Worm (Caenorhabditis elegans) whole organism, L3 larva: ENCODE results near the gene C18A11.1.

Experiments used
- R02D3.7 ChIP-seq: fragments of 150-350 bp; optimal IDR thresholded peaks from 2 replicates; lab custom pipeline; 2014; ENCODE audit warnings: missing biosample characterization, missing genetic modification characterization
- aly-2 ChIP-seq: fragments of 150-350 bp; optimal IDR thresholded peaks from 2 replicates; lab custom pipeline; 2014; ENCODE audit warnings: missing biosample characterization, missing genetic modification characterization
- ama-1 ChIP-seq: fragments of 150-350 bp; optimal IDR thresholded peaks from 2 replicates; lab custom pipeline; 2018
- ceh-16 ChIP-seq: sonication (generic microtip); optimal IDR thresholded peaks from 2 replicates; lab custom pipeline; 2017; ENCODE audit warnings: missing biosample characterization, missing genetic modification characterization
- ceh-28 ChIP-seq: fragments of 150-350 bp; optimal IDR thresholded peaks from 2 replicates; lab custom pipeline; 2014; ENCODE audit warnings: missing biosample characterization, missing genetic modification reagents, missing genetic modification characterization
- ceh-82 ChIP-seq: fragments of 150-350 bp; optimal IDR thresholded peaks from 2 replicates; lab custom pipeline; 2014; ENCODE audit warnings: missing biosample characterization, missing genetic modification characterization
- egl-27 ChIP-seq: sonication (generic microtip); optimal IDR thresholded peaks from 4 replicates; lab custom pipeline; 2017; ENCODE audit warnings: missing biosample characterization, missing genetic modification reagents, missing genetic modification characterization
- elt-2 ChIP-seq: sonication (generic microtip); optimal IDR thresholded peaks from 2 replicates; lab custom pipeline; 2016; ENCODE audit warnings: missing genetic modification reagents, mild to moderate bottlenecking, missing genetic modification characterization, missing compliant biosample characterization
- elt-3 ChIP-seq, 3 experiments: fragments of 150-350 bp in 1 of 3; sonication (generic microtip) in 2 of 3; optimal IDR thresholded peaks; 2 replicates in 2 of 3; 4 replicates in 1 of 3; lab custom pipeline; 2014 to 2017; ENCODE audit warnings: missing biosample characterization in 3 of 3, missing genetic modification characterization in 3 of 3
- eor-1 ChIP-seq, 2 experiments: fragments of 150-350 bp; optimal IDR thresholded peaks; 2 replicates each; lab custom pipeline; 2014 to 2018; ENCODE audit warnings: missing biosample characterization in 2 of 2, missing genetic modification characterization in 2 of 2
- fkh-10 ChIP-seq: sonication (generic microtip); optimal IDR thresholded peaks from 2 replicates; lab custom pipeline; 2017; ENCODE audit warnings: missing biosample characterization, missing genetic modification reagents, missing genetic modification characterization
- fkh-2 ChIP-seq: fragments of 150-350 bp; optimal IDR thresholded peaks from 2 replicates; lab custom pipeline; 2014; ENCODE audit warnings: missing biosample characterization, missing genetic modification reagents, missing genetic modification characterization
- fos-1 ChIP-seq: fragments of 150-350 bp; optimal IDR thresholded peaks from 2 replicates; lab custom pipeline; 2014; ENCODE audit warnings: missing biosample characterization, missing genetic modification characterization
- jun-1 ChIP-seq: fragments of 150-350 bp; optimal IDR thresholded peaks from 2 replicates; lab custom pipeline; 2014; ENCODE audit warnings: missing biosample characterization, missing genetic modification reagents, missing genetic modification characterization
- lin-39 ChIP-seq: fragments of 150-350 bp; optimal IDR thresholded peaks from 2 replicates; lab custom pipeline; 2018; ENCODE audit warnings: missing biosample characterization, missing genetic modification reagents, missing genetic modification characterization
- lsy-12 ChIP-seq: sonication (generic microtip); optimal IDR thresholded peaks from 2 replicates; lab custom pipeline; 2016; ENCODE audit warnings: mild to moderate bottlenecking, missing genetic modification characterization, missing compliant biosample characterization
- mdl-1 ChIP-seq: fragments of 150-350 bp; optimal IDR thresholded peaks from 2 replicates; lab custom pipeline; 2014; ENCODE audit warnings: missing biosample characterization, missing genetic modification characterization
- mml-1 ChIP-seq: fragments of 150-350 bp; sonication (generic microtip); optimal IDR thresholded peaks from 3 replicates; lab custom pipeline; 2014; ENCODE audit warnings: missing biosample characterization, missing genetic modification characterization
- nfya-1 ChIP-seq: sonication (generic microtip); optimal IDR thresholded peaks from 2 replicates; lab custom pipeline; 2017; ENCODE audit warnings: missing genetic modification characterization, mild to moderate bottlenecking, missing compliant biosample characterization, antibody characterized with exemption, moderate library complexity; ENCODE audit not compliant: insufficient read depth
- nhr-11 ChIP-seq: fragments of 150-350 bp; optimal IDR thresholded peaks from 2 replicates; lab custom pipeline; 2014; ENCODE audit warnings: missing biosample characterization, missing genetic modification characterization
- nhr-23 ChIP-seq: fragments of 150-350 bp; optimal IDR thresholded peaks from 2 replicates; lab custom pipeline; 2014; ENCODE audit warnings: missing biosample characterization, missing genetic modification reagents, missing genetic modification characterization
- nhr-237 ChIP-seq: fragments of 150-350 bp; optimal IDR thresholded peaks from 2 replicates; lab custom pipeline; 2014; ENCODE audit warnings: missing biosample characterization, missing genetic modification characterization
- nhr-25 ChIP-seq: sonication (generic microtip); optimal IDR thresholded peaks from 2 replicates; lab custom pipeline; 2017; ENCODE audit warnings: missing biosample characterization, missing genetic modification characterization
- nhr-28 ChIP-seq: fragments of 150-350 bp; optimal IDR thresholded peaks from 2 replicates; lab custom pipeline; 2014; ENCODE audit warnings: missing biosample characterization, missing genetic modification characterization
- nhr-43 ChIP-seq: sonication (generic microtip); optimal IDR thresholded peaks from 2 replicates; lab custom pipeline; 2016; ENCODE audit warnings: mild to moderate bottlenecking, missing genetic modification characterization, missing compliant biosample characterization; ENCODE audit not compliant: poor library complexity, severe bottlenecking
- nhr-76 ChIP-seq: fragments of 150-350 bp; sonication (generic microtip); optimal IDR thresholded peaks from 5 replicates; lab custom pipeline; 2014; ENCODE audit warnings: missing biosample characterization, missing genetic modification characterization
- skn-1 ChIP-seq: fragments of 150-350 bp; optimal IDR thresholded peaks from 2 replicates; lab custom pipeline; 2014; ENCODE audit warnings: missing biosample characterization, missing genetic modification characterization
- snpc-4 ChIP-seq: fragments of 150-350 bp; optimal IDR thresholded peaks from 2 replicates; lab custom pipeline; 2014; ENCODE audit warnings: missing biosample characterization, missing genetic modification characterization
- tbx-2 ChIP-seq: sonication (generic microtip); optimal IDR thresholded peaks from 2 replicates; lab custom pipeline; 2016; ENCODE audit warnings: mild to moderate bottlenecking, missing genetic modification characterization, missing compliant biosample characterization
- unc-39 ChIP-seq: sonication (generic microtip); optimal IDR thresholded peaks from 4 replicates; lab custom pipeline; 2017; ENCODE audit warnings: missing biosample characterization, missing genetic modification characterization
- unc-62 ChIP-seq: fragments of 150-350 bp; sonication (generic microtip); optimal IDR thresholded peaks from 4 replicates; lab custom pipeline; 2014; ENCODE audit warnings: missing biosample characterization, missing genetic modification reagents, missing genetic modification characterization
- zag-1 ChIP-seq: fragments of 150-350 bp; optimal IDR thresholded peaks from 2 replicates; lab custom pipeline; 2014; ENCODE audit warnings: missing biosample characterization, missing genetic modification characterization

Gene C18A11.1

DNA sequence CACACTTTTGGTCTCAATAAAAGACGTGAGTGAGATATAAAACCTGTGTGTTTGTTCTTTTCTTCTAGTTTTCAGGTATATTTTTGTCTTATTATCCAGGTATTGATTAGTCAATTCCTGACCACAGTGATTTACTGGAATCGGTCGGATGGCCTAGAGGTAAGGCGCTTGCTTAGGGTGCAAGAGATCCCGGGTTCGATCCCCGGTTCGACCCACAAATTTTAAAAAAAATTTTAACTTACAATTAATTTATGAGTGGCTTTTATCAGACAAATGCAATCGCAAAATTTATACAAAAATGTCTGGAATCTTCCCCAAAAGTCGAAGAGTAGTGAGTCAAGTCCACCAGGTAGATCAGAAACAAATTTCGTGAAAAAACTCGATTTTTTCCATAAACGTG lies 31.8 kb upstream of the C18A11.1 start:
- TF ChIP-seq elt-2 (no peak), elt-3 (tag; optimal IDR thresholded peaks at IDR 0.05; lab: Kevin White, UChicago) (no peak), zag-1 (tag; lab: Kevin White, UChicago) (no peak), unc-39 (tag; lab: Kevin White, UChicago) (no peak), nhr-237 (tag; lab: Kevin White, UChicago) (no peak), unc-62 (GFP tag; lab: Kevin White, UChicago) (no peak), nhr-25 (tag; lab: Kevin White, UChicago) (no peak), lsy-12 (tag; lab: Kevin White, UChicago) (no peak), ceh-16 (no peak), ceh-82 (tag; lab: Kevin White, UChicago) (no peak)

DNA sequence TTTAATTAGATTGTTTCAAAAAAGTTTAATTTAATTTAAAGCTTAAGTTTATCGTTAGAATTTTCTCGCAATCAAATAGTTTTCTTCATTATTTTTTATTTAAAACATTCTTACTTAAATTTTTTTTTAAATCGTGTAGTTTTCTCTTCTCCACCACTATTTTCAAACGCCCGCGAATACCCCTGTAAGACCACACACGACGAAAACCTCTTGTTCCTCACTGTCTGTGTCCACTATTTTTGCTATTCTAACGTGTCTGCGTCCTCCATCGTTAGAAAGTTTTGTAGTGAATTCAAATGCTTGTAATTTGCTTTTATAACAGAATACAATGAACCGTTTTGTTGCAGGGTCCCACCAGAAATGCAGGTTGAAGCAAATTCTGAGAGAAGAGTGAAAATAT lies 28.2 kb upstream of the C18A11.1 start, which contains the start of gene xol-1:
Gene xol-1 (plus strand): TSS at position 347 of the 400 bp plus-strand sequence.
- no peak for TF ChIP-seq tbx-2
- no peak for TF ChIP-seq mml-1
- no peak for TF ChIP-seq jun-1
- no peak for TF ChIP-seq eor-1 (tag; optimal IDR thresholded peaks at IDR 0.05; lab: Kevin White, UChicago)
- no peak for TF ChIP-seq nhr-43 (tag; lab: Kevin White, UChicago)

DNA sequence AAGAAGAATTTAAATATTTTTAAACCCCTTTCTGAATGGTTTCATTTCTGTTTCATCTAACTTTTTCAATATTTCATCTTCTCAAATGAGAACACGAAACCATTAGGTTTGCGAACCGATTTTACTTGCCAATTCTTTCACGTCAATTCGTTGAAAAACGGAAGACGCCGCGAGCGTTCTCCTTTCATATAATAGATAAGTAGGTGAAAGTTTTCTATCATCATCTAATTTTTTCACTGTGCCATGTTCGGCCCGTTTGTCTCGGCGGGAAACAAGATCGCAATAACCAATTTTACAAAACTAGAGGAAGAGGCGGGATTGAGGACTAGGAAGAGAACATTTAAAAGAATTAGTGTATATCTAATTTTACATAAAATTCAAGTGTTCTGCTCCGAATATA lies 24.0 kb upstream of the C18A11.1 start, which contains the start of gene C18A11.4:
Gene C18A11.4 (plus strand): TSS at position 367 of the 400 bp plus-strand sequence.
- no peak for TF ChIP-seq fkh-10
- TF ChIP-seq nhr-23, result peak; percentile 10

DNA sequence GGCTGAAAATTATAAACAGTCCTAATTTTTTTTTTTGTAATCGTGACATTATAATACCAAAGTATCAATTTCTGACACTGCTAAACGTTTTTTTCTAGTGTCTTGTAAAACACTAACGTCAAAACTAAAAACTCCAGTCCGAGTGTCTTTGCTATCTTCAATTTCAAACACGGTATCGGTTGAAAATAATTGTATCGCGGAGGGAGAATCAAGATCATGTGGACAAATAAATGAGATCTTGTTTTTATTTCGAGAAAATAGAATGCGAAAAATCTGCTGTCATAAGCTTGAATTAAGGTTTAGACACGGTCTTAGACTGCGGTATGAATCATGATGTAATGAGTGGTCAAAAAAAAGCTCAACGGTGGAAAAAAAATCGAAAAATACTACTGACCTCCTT lies 20.5 kb upstream of the C18A11.1 start:
- TF ChIP-seq ceh-28 (tag; lab: Kevin White, UChicago) (peak; percentile 81), nhr-43 (tag; lab: Kevin White, UChicago) (peak; percentile 29), nhr-25 (tag; lab: Kevin White, UChicago) (peak; percentile 40), nhr-76 (tag; lab: Kevin White, UChicago) (no peak)

DNA sequence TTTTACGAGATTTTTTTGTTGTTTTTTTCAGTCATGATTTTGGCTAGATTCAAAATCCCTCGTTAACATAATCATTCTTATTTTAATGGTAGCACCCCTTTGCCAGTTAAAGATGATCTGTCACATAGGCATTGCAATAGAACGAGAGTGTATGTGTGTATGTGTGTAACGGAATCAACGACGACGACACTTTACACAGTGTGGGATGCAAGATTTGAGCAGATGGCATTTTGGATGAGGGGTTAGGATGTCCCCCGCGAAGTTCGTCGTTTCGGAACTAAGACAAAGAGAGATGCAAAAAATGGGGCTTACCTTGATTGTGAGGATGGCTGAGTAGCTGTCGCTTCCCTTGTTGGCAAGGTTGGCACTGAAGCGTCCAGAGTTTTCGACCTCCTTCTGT lies 17.1 kb upstream of the C18A11.1 start:
- TF ChIP-seq tbx-2 (no peak), fkh-10 (no peak), skn-1 (no peak), snpc-4 (no peak), R02D3.7 (tag; lab: Kevin White, UChicago) (no peak), fkh-2 (tag; lab: Kevin White, UChicago) (no peak), lin-39 (tag; lab: Kevin White, UChicago) (no peak), nhr-43 (tag; lab: Kevin White, UChicago) (no peak), nhr-76 (tag; lab: Kevin White, UChicago) (no peak), aly-2 (no peak), jun-1 (no peak), unc-39 (tag; lab: Kevin White, UChicago) (no peak), nfya-1 (no peak), ama-1 (lab: Kevin White, UChicago) (no peak), egl-27 (no peak), nhr-11 (tag; lab: Kevin White, UChicago) (no peak), nhr-237 (tag; lab: Kevin White, UChicago) (no peak), elt-2 (no peak), fos-1 (tag; lab: Kevin White, UChicago) (no peak)

DNA sequence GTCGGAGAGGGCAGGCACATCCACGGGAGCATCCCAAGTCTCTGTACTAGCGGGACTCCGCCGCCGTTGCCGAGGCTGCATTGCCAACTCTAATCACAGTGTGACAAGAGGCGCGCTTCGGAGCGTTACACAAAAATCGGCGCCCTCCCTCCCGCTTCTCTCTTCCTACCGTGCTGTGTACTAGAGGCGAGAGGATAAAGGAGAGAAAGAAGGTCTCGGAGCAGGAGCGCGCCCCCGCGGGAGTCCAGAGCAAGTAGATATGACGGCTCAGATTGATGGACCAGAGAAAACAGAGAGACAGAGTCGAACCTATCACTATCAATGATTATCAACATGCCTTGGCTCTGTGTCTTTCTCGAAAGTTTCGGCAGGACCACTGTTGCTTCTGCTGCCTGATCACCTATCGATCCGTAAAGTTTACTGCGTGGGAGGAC lies 16.1 kb upstream of the C18A11.1 start:
- TF ChIP-seq mdl-1 (tag; lab: Kevin White, UChicago) (no peak), ceh-28 (tag; lab: Kevin White, UChicago) (peak; percentile 49), nfya-1 (peak; percentile 19)

DNA sequence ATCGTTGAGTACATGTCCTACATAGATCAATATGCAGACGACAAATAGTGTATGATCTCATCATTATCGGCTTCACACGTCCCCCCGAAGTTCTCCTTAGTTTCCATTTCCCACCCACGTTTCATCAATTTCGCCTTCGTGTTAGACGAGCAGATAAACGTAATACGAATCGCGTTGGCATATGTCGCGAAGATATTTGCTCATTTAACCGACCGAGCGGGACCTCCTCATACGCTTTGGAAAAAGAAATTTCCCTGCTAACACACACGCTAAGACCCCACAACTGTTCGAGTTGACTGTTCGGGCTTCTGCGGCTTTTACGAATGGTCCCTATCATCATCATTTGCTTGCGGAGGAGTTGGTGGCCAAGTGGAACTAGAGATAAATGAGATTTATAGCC lies 14.7 kb upstream of the C18A11.1 start:
- TF ChIP-seq nhr-23, result no peak
- no peak for TF ChIP-seq nhr-43 (tag; lab: Kevin White, UChicago)
- no peak for TF ChIP-seq nhr-11 (tag; lab: Kevin White, UChicago)
- TF ChIP-seq nhr-28 (tag; lab: Kevin White, UChicago), result no peak
- TF ChIP-seq, all 47 proteins: peak for 0
